Fruit fly (Drosophila melanogaster): ENCODE data around the gene Ttc30.

Ttc30 gene

dm6 chr2L:13145035-13145683 is 38.6 kb downstream of the Ttc30 start (continued):
- TF ChIP-seq jing (GFP tag; optimal IDR thresholded peaks at IDR 0.05) = no peak
- TF ChIP-seq CG9817 (tag; optimal IDR thresholded peaks at IDR 0.05) = peak; percentile 79
- TF ChIP-seq CG1647 (GFP tag; optimal IDR thresholded peaks at IDR 0.05) = peak; percentile 45
- no peak for TF ChIP-seq gcm2 (GFP tag; optimal IDR thresholded peaks at IDR 0.05)
- TF ChIP-seq CG1233 (GFP tag; optimal IDR thresholded peaks at IDR 0.05) = peak; percentile 54
- peak; percentile 88 for TF ChIP-seq Ptx1 (GFP tag; IDR thresholded peaks at IDR 0.05)
- TF ChIP-seq CG3281 (GFP tag; optimal IDR thresholded peaks at IDR 0.05) = peak; percentile 85
- no peak for TF ChIP-seq grn (GFP tag; optimal IDR thresholded peaks at IDR 0.05)
- peak; percentile 39; the same call in 1 of the 2 replicates for TF ChIP-seq sens-2 (GFP tag; IDR thresholded peaks at IDR 0.05)
- no peak for TF ChIP-seq bigmax (GFP tag; optimal IDR thresholded peaks at IDR 0.05)
- peak; percentile 49 to 51 for TF ChIP-seq chif (GFP tag; optimal IDR thresholded peaks at IDR 0.05)
- peak; percentile 0 for TF ChIP-seq gsb-n (tag; optimal IDR thresholded peaks at IDR 0.05)
- no peak for TF ChIP-seq CG31388 (GFP tag; optimal IDR thresholded peaks at IDR 0.05)
- TF ChIP-seq gro (GFP tag; optimal IDR thresholded peaks at IDR 0.05) = peak; percentile 93
- TF ChIP-seq nerfin-1 (tag; optimal IDR thresholded peaks at IDR 0.05) = no peak
- peak; percentile 51; the same call in 1 of the 2 replicates for TF ChIP-seq MBD-R2 (GFP tag; IDR thresholded peaks at IDR 0.05)
- peak; percentile 68 for TF ChIP-seq luna (GFP tag; optimal IDR thresholded peaks at IDR 0.05)
- TF ChIP-seq nom (GFP tag; optimal IDR thresholded peaks at IDR 0.05) = no peak
- TF ChIP-seq Xrp1 (GFP tag; IDR thresholded peaks at IDR 0.05) = peak; percentile 63
- TF ChIP-seq CG32532 (GFP tag; IDR thresholded peaks at IDR 0.05) = peak; percentile 91
- TF ChIP-seq CG6854 (GFP tag; optimal IDR thresholded peaks at IDR 0.05) = peak; percentile 76
- peak; percentile 83 for TF ChIP-seq CG14441 (GFP tag; IDR thresholded peaks at IDR 0.05)
- peak; percentile 4 for TF ChIP-seq Hmx (GFP tag; optimal IDR thresholded peaks at IDR 0.05)
- TF ChIP-seq Hr3 (GFP tag; optimal IDR thresholded peaks at IDR 0.05) = peak; percentile 54
- peak; percentile 57 for TF ChIP-seq CG34376 (GFP tag; optimal IDR thresholded peaks at IDR 0.05)
- TF ChIP-seq zen (tag; optimal IDR thresholded peaks at IDR 0.05) = no peak
- TF ChIP-seq CG11247 (GFP tag; IDR thresholded peaks at IDR 0.05) = peak; percentile 79
- TF ChIP-seq GATAe (GFP tag; conservative IDR thresholded peaks at IDR 0.05) = peak; percentile 52
- TF ChIP-seq CG15011 (GFP tag; optimal IDR thresholded peaks at IDR 0.05) = peak; percentile 71
- no peak for TF ChIP-seq Lhr (GFP tag; optimal IDR thresholded peaks at IDR 0.05)
- no peak for TF ChIP-seq CG14710 (tag; optimal IDR thresholded peaks at IDR 0.05)
- TF ChIP-seq Deaf1 (tag; optimal IDR thresholded peaks at IDR 0.05) = peak; percentile 47
- peak; percentile 78 for TF ChIP-seq nmo (GFP tag; optimal IDR thresholded peaks at IDR 0.05)
- TF ChIP-seq Sry-δ (GFP tag; optimal IDR thresholded peaks at IDR 0.05) = peak; percentile 30
- TF ChIP-seq HLHmδ (GFP tag; optimal IDR thresholded peaks at IDR 0.05) = no peak
- peak; percentile 63 for TF ChIP-seq Side (GFP tag; optimal IDR thresholded peaks at IDR 0.05)
- peak; percentile 49 for TF ChIP-seq oc (tag; optimal IDR thresholded peaks at IDR 0.05)
- no peak for TF ChIP-seq gt (GFP tag; IDR thresholded peaks at IDR 0.05)
- TF ChIP-seq so (GFP tag; IDR thresholded peaks at IDR 0.05) = peak; percentile 77; the same call in 2 of the 3 replicates
- no peak for TF ChIP-seq CG17802 (tag; optimal IDR thresholded peaks at IDR 0.05)
- peak; percentile 23 for TF ChIP-seq ewg (GFP tag; optimal IDR thresholded peaks at IDR 0.05)
- TF ChIP-seq cwo (GFP tag; optimal IDR thresholded peaks at IDR 0.05) = peak; percentile 89
- TF ChIP-seq CG30020 (tag; optimal IDR thresholded peaks at IDR 0.05) = no peak
- TF ChIP-seq CG2116 (GFP tag; optimal IDR thresholded peaks at IDR 0.05) = no peak
- peak; percentile 73 for TF ChIP-seq CG10543 (GFP tag; optimal IDR thresholded peaks at IDR 0.05)
- TF ChIP-seq ase (GFP tag; IDR thresholded peaks at IDR 0.05) = 0 out of 3 replicates have a peak, but pooled peaks have one; percentile 36
- TF ChIP-seq Opbp (GFP tag; IDR thresholded peaks at IDR 0.05; ENCODE audit: partially characterized antibody) = no peak
- peak; percentile 57 for TF ChIP-seq vfl (GFP tag; optimal IDR thresholded peaks at IDR 0.05)
- TF ChIP-seq Sry-β (GFP tag; optimal IDR thresholded peaks at IDR 0.05) = no peak
- peak; percentile 62 for TF ChIP-seq CG18262 (tag; optimal IDR thresholded peaks at IDR 0.05)

Data from whole organism, embryonic.